Fruit fly (Drosophila melanogaster) Kc167 (cell line): ENCODE data around the gene flr.

Source experiments
- Myc ChIP-seq: fragments of >200 bp; optimal IDR thresholded peaks from 2 replicates; lab custom pipeline; 2017; ENCODE audit warnings: missing external identifiers
- Sin3A ChIP-seq: fragments of >200 bp; optimal IDR thresholded peaks from 2 replicates; lab custom pipeline; 2018; ENCODE audit warnings: missing external identifiers
- h ChIP-seq: fragments of >200 bp; optimal IDR thresholded peaks from 3 replicates; lab custom pipeline; 2018; ENCODE audit warnings: missing external identifiers
- insv ChIP-seq: fragments of >200 bp; optimal IDR thresholded peaks from 3 replicates; lab custom pipeline; 2018; ENCODE audit warnings: missing external identifiers
- psq ChIP-seq: fragments of >200 bp; optimal IDR thresholded peaks from 2 replicates; lab custom pipeline; 2017; ENCODE audit warnings: missing external identifiers
- ttk ChIP-seq: sonication (Bioruptor generic); optimal IDR thresholded peaks from 2 replicates; lab custom pipeline; 2017; ENCODE audit warnings: missing external identifiers

The flr gene

DNA sequence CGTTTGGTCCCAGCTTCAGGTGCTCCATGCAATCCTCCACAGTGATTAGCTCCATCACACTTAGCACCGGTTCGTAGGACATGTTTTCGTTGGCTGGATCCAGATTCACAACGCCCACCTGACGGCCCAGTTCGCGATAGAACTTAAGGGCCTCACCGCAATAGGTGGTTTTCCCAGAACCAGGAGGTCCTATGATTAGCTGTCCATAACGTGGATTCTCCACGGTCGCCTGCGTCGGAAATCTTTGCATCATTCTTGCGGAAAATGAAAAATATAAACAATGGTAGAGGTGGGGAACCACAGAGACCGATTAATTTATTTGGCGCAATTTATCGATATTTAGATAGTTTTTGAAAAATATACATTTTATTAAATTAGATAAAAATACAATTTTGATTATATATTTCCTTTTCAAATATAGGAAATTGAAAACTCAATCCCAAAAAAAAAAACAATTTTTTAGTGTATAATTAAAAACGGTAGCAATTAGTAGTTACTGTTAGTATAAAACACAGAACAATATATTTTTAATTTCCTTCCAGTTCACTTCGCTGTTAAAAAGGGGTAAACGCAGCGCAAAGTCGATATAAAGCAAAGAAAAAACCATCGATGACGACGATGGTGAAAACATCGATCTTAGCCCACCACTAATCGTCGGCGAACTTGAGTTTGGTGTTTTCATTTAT, at the start of gene flr, which contains the start of gene CG10222:
TSS of gene flr (plus strand) at position 644 of the 686 bp plus-strand sequence.
TSS of gene CG10222 (minus strand) at position 254 of the 686 bp plus-strand sequence.
- TF ChIP-seq psq (lab: Kevin White, UChicago): no peak
- no peak for TF ChIP-seq insv
- TF ChIP-seq h (lab: Kevin White, UChicago): no peak
- no peak for TF ChIP-seq ttk (lab: Kevin White, UChicago)
- no peak for TF ChIP-seq Sin3A
- no peak for TF ChIP-seq Myc (lab: Kevin White, UChicago)

DNA sequence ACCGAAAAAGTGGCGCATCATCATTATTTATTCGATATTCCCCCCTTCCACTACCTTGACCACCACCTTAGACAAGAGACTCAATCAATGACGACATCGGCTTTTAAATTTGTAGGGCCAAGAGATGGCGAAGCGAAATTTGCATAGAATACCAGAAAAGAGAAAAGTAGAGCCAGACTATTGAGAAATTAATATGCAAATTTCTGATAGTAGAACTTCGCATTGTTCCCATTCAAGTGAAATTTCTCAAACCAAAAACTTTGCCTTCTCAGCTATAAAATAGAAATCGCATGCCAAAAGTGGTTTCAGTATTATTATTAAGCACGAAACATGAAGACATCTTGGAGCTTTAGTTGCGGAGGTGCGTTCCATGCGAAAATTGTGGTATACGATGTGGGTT, 35.0 kb upstream of the flr start, which contains the start of gene CG14111:
TSS of gene CG14111 (plus strand) at position 301 of the 400 bp plus-strand sequence.
- TF ChIP-seq h (lab: Kevin White, UChicago) (no peak), insv (no peak), psq (lab: Kevin White, UChicago) (no peak), Myc (lab: Kevin White, UChicago) (no peak), ttk (lab: Kevin White, UChicago) (no peak), Sin3A (no peak)

DNA sequence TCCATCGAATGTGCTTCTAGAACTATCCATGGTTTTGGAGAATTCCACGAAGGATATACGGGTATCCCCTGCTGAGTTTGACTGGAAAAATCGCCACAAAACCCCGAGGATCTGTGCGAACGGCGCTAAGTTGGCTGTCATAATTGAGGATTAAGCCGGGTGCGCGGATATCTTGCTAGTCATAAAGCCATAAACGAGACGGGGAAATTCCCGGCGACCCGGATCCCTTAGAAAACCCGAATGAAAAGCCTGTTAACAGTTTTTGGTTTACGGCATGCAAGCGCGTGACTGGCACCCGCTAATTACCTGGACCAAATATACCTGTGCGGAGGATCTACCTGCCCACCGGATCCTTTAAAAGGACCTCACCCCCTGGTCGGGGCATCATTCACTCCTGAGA, 34.4 kb upstream of the flr start, which contains the start of gene SNCF:
TSS of gene SNCF (plus strand) at position 382 of the 400 bp plus-strand sequence.
- TF ChIP-seq Myc (lab: Kevin White, UChicago): no peak
- no peak for TF ChIP-seq psq (lab: Kevin White, UChicago)
- no peak for TF ChIP-seq ttk (lab: Kevin White, UChicago)
- TF ChIP-seq insv: no peak
- no peak for TF ChIP-seq h (lab: Kevin White, UChicago)
- no peak for TF ChIP-seq Sin3A

DNA sequence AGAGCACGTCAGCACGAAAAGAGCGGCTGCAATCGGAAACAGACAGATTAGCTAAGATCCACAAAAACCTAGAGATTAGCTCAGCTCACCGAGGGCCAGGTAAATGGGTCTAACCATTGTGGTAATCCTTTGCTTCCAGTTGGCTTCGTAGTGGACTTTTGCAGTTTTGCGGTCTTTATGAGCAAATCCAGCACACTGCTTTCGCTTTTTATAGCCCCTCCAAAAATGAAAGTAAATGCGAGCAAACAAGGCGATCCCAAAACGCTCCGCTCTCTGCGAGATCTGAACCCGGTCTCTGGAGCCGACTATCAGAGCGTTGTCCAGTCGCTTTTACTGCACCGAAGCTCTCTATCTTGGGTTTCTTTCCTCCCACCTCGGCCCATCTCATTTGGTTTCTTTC, 31.5 kb upstream of the flr start, which contains the start of gene CG14107:
TSS of gene CG14107 (minus strand) at position 187 of the 400 bp plus-strand sequence.
- no peak for TF ChIP-seq ttk (lab: Kevin White, UChicago)
- TF ChIP-seq insv: no peak
- no peak for TF ChIP-seq psq (lab: Kevin White, UChicago)
- TF ChIP-seq h (lab: Kevin White, UChicago): no peak
- TF ChIP-seq Myc (lab: Kevin White, UChicago): no peak
- TF ChIP-seq Sin3A: no peak

- TF ChIP-seq Sin3A (no peak), h (lab: Kevin White, UChicago) (no peak), Myc (lab: Kevin White, UChicago) (no peak), insv (no peak), psq (lab: Kevin White, UChicago) (no peak), ttk (lab: Kevin White, UChicago) (no peak)
These were observed 30.4 kb upstream of the flr start, which contains the start of gene ImpL1 for dm6 chr3L:13382061-13382815. Gene ImpL1 (plus strand): TSS chr3L:13382765.

- no peak for TF ChIP-seq Myc (lab: Kevin White, UChicago)
- TF ChIP-seq Sin3A: no peak
- TF ChIP-seq psq (lab: Kevin White, UChicago): no peak
- no peak for TF ChIP-seq h (lab: Kevin White, UChicago)
- no peak for TF ChIP-seq insv
- no peak for TF ChIP-seq ttk (lab: Kevin White, UChicago)
These were observed 28.2 kb upstream of the flr start, which contains the start of gene CG14110 for dm6 chr3L:13384489-13384888. Gene CG14110 (plus strand): TSS chr3L:13384789.

DNA sequence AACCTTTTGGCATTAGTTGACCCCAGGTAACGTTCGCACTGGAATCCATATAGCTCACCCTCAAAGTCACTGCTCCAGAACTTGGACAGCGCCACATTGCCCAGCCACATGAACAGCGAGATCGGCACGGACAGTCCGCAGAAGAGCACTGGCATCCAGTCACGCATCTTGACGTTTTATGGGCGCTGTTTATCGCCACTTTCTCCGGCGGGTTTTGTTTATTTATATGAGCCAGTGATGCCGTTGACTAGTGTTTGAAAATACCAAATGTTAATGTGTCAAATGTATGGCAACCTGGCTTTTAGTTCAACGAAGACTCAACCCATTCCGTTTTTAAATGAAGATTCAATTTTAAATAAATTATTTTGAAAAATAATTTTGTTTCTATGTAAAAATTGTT, 25.0 kb upstream of the flr start, which contains the start of gene CG10171:
TSS of gene CG10171 (minus strand) at position 300 of the 400 bp plus-strand sequence.
- no peak for TF ChIP-seq ttk (lab: Kevin White, UChicago)
- TF ChIP-seq Myc (lab: Kevin White, UChicago): no peak

dm6 chr3L:13389834-13390233, 22.8 kb upstream of the flr start, which contains the start of gene Poc1:
Gene Poc1 (minus strand): TSS chr3L:13390006.
- TF ChIP-seq psq (lab: Kevin White, UChicago) (no peak), h (lab: Kevin White, UChicago) (no peak), ttk (lab: Kevin White, UChicago) (no peak), insv (no peak), Sin3A (no peak), Myc (lab: Kevin White, UChicago) (no peak)

DNA sequence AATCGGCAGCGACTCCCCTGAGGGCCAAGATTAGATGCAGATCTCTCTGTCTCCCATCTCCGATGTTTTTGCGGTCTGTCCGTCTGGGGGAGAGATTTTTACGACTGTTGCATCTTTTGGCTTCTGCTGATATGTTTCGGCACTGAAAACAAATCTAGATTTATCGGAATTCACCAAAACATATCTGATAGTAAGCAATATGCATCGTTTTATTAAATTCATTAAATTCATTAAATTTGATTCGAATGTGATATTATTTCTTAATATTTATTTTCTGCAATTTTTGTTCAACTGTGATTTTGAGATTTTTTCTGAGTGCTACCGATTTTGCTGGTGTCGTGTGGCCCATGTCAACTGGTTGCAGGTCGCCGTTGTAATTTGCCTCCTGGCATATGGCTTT, 19.1 kb upstream of the flr start:
- TF ChIP-seq Sin3A: no peak
- no peak for TF ChIP-seq psq (lab: Kevin White, UChicago)
- no peak for TF ChIP-seq insv

- no peak for TF ChIP-seq ttk (lab: Kevin White, UChicago)
- TF ChIP-seq h (lab: Kevin White, UChicago): no peak
- TF ChIP-seq insv: no peak
- TF ChIP-seq psq (lab: Kevin White, UChicago): no peak
- no peak for TF ChIP-seq Sin3A
- no peak for TF ChIP-seq Myc (lab: Kevin White, UChicago)
These were observed 15.0 kb upstream of the flr start for dm6 chr3L:13397656-13398055.

DNA sequence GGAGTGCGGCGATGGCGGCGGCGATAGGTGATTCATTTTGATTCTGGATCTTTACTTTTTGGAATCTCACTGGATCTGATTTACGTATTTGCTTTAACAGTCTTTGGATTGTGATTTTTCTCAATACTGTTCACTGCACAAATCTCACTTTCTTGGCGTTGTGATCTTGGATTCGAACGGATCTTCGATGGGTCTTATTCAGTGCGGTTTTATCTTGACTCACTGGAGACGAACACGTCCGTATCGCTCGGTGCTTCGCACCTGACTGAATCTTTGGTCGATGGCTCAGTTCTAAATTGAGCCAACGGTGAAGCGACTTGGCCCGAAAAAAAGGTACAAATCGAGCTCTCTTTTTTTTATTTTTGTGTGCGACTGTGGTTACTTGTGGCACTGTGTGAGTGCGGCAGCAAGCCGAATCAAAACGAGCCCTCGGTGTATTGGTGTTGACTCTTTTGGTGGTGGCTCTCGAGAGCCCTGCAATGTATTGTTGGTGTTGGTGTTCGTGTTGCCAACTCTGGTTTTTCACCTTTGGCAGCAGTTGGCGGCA, 11.7 kb upstream of the flr start, which contains the start of gene sens:
TSS of gene sens (minus strand) at position 254 of the 547 bp plus-strand sequence.
- TF ChIP-seq psq (lab: Kevin White, UChicago): no peak
- no peak for TF ChIP-seq insv
- TF ChIP-seq h (lab: Kevin White, UChicago): no peak
